Fruit fly (Drosophila melanogaster): ENCODE measurements around the gene noc.

Gene noc

DNA sequence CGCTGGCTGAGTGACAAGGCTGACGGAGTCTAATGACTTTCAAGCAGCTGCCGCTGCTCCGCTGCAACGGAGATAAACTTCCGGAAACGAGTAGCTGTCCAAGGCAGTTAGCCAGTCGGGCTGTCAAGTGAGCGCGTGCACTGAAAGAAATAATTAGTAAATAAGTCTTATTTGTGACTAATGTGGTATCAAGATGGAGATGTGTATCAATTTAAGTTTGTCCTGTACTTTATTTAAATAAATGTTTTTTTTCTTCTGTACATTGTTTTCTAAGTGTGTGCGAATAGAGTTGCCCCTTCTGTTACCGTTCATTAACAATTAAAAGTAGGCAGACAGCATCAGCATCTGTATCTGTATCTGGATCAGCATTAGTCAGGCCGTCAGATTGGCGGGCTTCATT lies 39.4 kb upstream of the noc start (continued):
- no peak for TF ChIP-seq Doc3 (GFP tag; IDR thresholded peaks at IDR 0.05; ENCODE audit: partially characterized antibody)
- no peak for TF ChIP-seq tap (tag; optimal IDR thresholded peaks at IDR 0.05)
- no peak for TF ChIP-seq maf-S (GFP tag; optimal IDR thresholded peaks at IDR 0.05)
- TF ChIP-seq Dip3 (GFP tag; optimal IDR thresholded peaks at IDR 0.05): no peak
- TF ChIP-seq knrl (GFP tag; IDR thresholded peaks at IDR 0.05; ENCODE audit: partially characterized antibody): no peak
- no peak for TF ChIP-seq pzg (GFP tag; optimal IDR thresholded peaks at IDR 0.05)
- no peak for TF ChIP-seq nerfin-2 (GFP tag; IDR thresholded peaks at IDR 0.05; ENCODE audit: partially characterized antibody)
- no peak for TF ChIP-seq CG3838 (GFP tag; optimal IDR thresholded peaks at IDR 0.05)
- no peak for TF ChIP-seq CG3995 (GFP tag; optimal IDR thresholded peaks at IDR 0.05)
- no peak for TF ChIP-seq inv (GFP tag; IDR thresholded peaks at IDR 0.05; ENCODE audit: partially characterized antibody)
- no peak for TF ChIP-seq Gug (GFP tag; IDR thresholded peaks at IDR 0.05)
- no peak for TF ChIP-seq CG15073 (GFP tag; optimal IDR thresholded peaks at IDR 0.05)
- TF ChIP-seq Blimp-1 (GFP tag; optimal IDR thresholded peaks at IDR 0.05): peak; percentile 3
- no peak for TF ChIP-seq exex (tag; optimal IDR thresholded peaks at IDR 0.05)
- TF ChIP-seq bsh (GFP tag; optimal IDR thresholded peaks at IDR 0.05): peak in 1 of 2 experiments; percentile 26
- no peak for TF ChIP-seq HLHmδ (GFP tag; optimal IDR thresholded peaks at IDR 0.05)
- no peak for TF ChIP-seq ase (GFP tag; IDR thresholded peaks at IDR 0.05)

dm6 chr2L:14452920-14453791 lies 37.5 kb upstream of the noc start:
- no peak for TF ChIP-seq CG8089 (GFP tag; optimal IDR thresholded peaks at IDR 0.05)
- TF ChIP-seq Usf (GFP tag; optimal IDR thresholded peaks at IDR 0.05): no peak
- TF ChIP-seq cad (GFP tag; optimal IDR thresholded peaks at IDR 0.05): peak; percentile 65
- no peak for TF ChIP-seq odd (GFP tag; optimal IDR thresholded peaks at IDR 0.05)
- no peak for TF ChIP-seq NFAT (GFP tag; IDR thresholded peaks at IDR 0.05)
- no peak for TF ChIP-seq CG3838 (GFP tag; optimal IDR thresholded peaks at IDR 0.05)
- TF ChIP-seq sqz (GFP tag; optimal IDR thresholded peaks at IDR 0.05): peak; percentile 76
- no peak for TF ChIP-seq pros (GFP tag; optimal IDR thresholded peaks at IDR 0.05)
- TF ChIP-seq CG2120 (GFP tag; optimal IDR thresholded peaks at IDR 0.05): no peak
- TF ChIP-seq trh (GFP tag; optimal IDR thresholded peaks at IDR 0.05): no peak
- TF ChIP-seq kni (GFP tag; optimal IDR thresholded peaks at IDR 0.05): peak; percentile 70
- TF ChIP-seq maf-S (GFP tag; optimal IDR thresholded peaks at IDR 0.05): no peak
- TF ChIP-seq CG8478 (optimal IDR thresholded peaks at IDR 0.05): no peak
- peak in 1 of 3 experiments; percentile 62 for TF ChIP-seq Stat92E (GFP tag; optimal IDR thresholded peaks at IDR 0.05)
- peak; percentile 95 for TF ChIP-seq CG2199 (GFP tag; IDR thresholded peaks at IDR 0.05)
- no peak for TF ChIP-seq pan (optimal IDR thresholded peaks at IDR 0.05)
- TF ChIP-seq pan (GFP tag; optimal IDR thresholded peaks at IDR 0.05 in 1 of 2, IDR thresholded peaks at IDR 0.05 in 1 of 2): peak in 1 of 2 experiments; percentile 49
- no peak for TF ChIP-seq sima (GFP tag; optimal IDR thresholded peaks at IDR 0.05)
- peak; percentile 49 for TF ChIP-seq Abd-B (GFP tag; optimal IDR thresholded peaks at IDR 0.05)
- peak; percentile 38 for TF ChIP-seq twi (tag; optimal IDR thresholded peaks at IDR 0.05)
- TF ChIP-seq Ets65A (GFP tag): peak; percentile 19
- TF ChIP-seq tll (GFP tag; optimal IDR thresholded peaks at IDR 0.05): peak in 1 of 2 experiments; percentile 84
- no peak for TF ChIP-seq ranshi (GFP tag; IDR thresholded peaks at IDR 0.05)
- no peak for TF ChIP-seq CG9215 (GFP tag; IDR thresholded peaks at IDR 0.05)
- TF ChIP-seq CG4328 (GFP tag; optimal IDR thresholded peaks at IDR 0.05): peak; percentile 16
- no peak for TF ChIP-seq Lim3 (GFP tag; IDR thresholded peaks at IDR 0.05)
- no peak for TF ChIP-seq fd102C (GFP tag; optimal IDR thresholded peaks at IDR 0.05)
- TF ChIP-seq zen2 (GFP tag; IDR thresholded peaks at IDR 0.05; ENCODE audit: partially characterized antibody): no peak
- TF ChIP-seq Bdp1 (GFP tag; optimal IDR thresholded peaks at IDR 0.05): no peak
- TF ChIP-seq wek (GFP tag; optimal IDR thresholded peaks at IDR 0.05): no peak
- TF ChIP-seq amos (GFP tag; IDR thresholded peaks at IDR 0.05; ENCODE audit: partially characterized antibody): no peak
- peak; percentile 50 for TF ChIP-seq abd-A (tag; optimal IDR thresholded peaks at IDR 0.05)
- TF ChIP-seq oc (tag; optimal IDR thresholded peaks at IDR 0.05): peak; percentile 50

All from whole organism, embryonic.